Fruit fly (Drosophila melanogaster): ENCODE results near the gene Graf.

Gene Graf

dm6 chrX:15712409-15712808 is 48.1 kb downstream of the Graf start, which contains the start of gene HUWE1 (continued):
- TF ChIP-seq Atf6 (GFP tag; IDR thresholded peaks at IDR 0.05) (no peak), Hmr (GFP tag; optimal IDR thresholded peaks at IDR 0.05) (no peak), odd (GFP tag; optimal IDR thresholded peaks at IDR 0.05) (no peak), Mrtf (GFP tag; IDR thresholded peaks at IDR 0.05) (no peak), CG1529 (GFP tag; optimal IDR thresholded peaks at IDR 0.05) (no peak), pfk (GFP tag; optimal IDR thresholded peaks at IDR 0.05) (no peak), zfh2 (GFP tag; optimal IDR thresholded peaks at IDR 0.05) (peak; percentile 38), Doc2 (GFP tag; IDR thresholded peaks at IDR 0.05) (no peak), Fer1 (GFP tag; optimal IDR thresholded peaks at IDR 0.05) (no peak), Nf-YA (GFP tag; IDR thresholded peaks at IDR 0.05) (no peak), Oaz (GFP tag; IDR thresholded peaks at IDR 0.05) (no peak), Fer3 (tag; optimal IDR thresholded peaks at IDR 0.05) (no peak), wor (GFP tag; IDR thresholded peaks at IDR 0.05) (no peak), Dref (GFP tag; IDR thresholded peaks at IDR 0.05) (peak; percentile 82), Hsf (GFP tag; optimal IDR thresholded peaks at IDR 0.05) (no peak), Scr (GFP tag; IDR thresholded peaks at IDR 0.05; ENCODE audit: partially characterized antibody) (peak; percentile 83), vvl (GFP tag; IDR thresholded peaks at IDR 0.05) (0 out of 2 replicates have a peak, but pooled peaks have one; percentile 5), dmrt99B (tag; optimal IDR thresholded peaks at IDR 0.05) (no peak), da (GFP tag; optimal IDR thresholded peaks at IDR 0.05) (no peak), Oli (tag; optimal IDR thresholded peaks at IDR 0.05) (no peak), CG17359 (tag; optimal IDR thresholded peaks at IDR 0.05) (no peak), CG8089 (GFP tag; optimal IDR thresholded peaks at IDR 0.05) (no peak), CG11723 (GFP tag; optimal IDR thresholded peaks at IDR 0.05) (no peak), ATbp (GFP tag; optimal IDR thresholded peaks at IDR 0.05) (no peak), ttk (GFP tag; IDR thresholded peaks at IDR 0.05) (no peak), bowl (GFP tag; IDR thresholded peaks at IDR 0.05) (no peak), CG2202 (tag; optimal IDR thresholded peaks at IDR 0.05) (no peak), klu (GFP tag; IDR thresholded peaks at IDR 0.05) (no peak), CG2889 (GFP tag; IDR thresholded peaks at IDR 0.05) (no peak), HLHmδ (GFP tag; optimal IDR thresholded peaks at IDR 0.05) (no peak), CG3847 (GFP tag; IDR thresholded peaks at IDR 0.05) (peak; percentile 59), Stat92E (GFP tag; optimal IDR thresholded peaks at IDR 0.05) (peak in 1 of 3 experiments; percentile 1), CG2116 (GFP tag; optimal IDR thresholded peaks at IDR 0.05) (peak; percentile 85), CG7357 (GFP tag; IDR thresholded peaks at IDR 0.05) (no peak), Myb (GFP tag; optimal IDR thresholded peaks at IDR 0.05) (peak; percentile 61), CG9215 (GFP tag; IDR thresholded peaks at IDR 0.05) (no peak), Spps (tag; optimal IDR thresholded peaks at IDR 0.05) (no peak), CG8765 (GFP tag; IDR thresholded peaks at IDR 0.05) (no peak), CG13123 (GFP tag; optimal IDR thresholded peaks at IDR 0.05) (no peak), CG15514 (GFP tag; optimal IDR thresholded peaks at IDR 0.05) (peak; percentile 70), Optix (GFP tag; IDR thresholded peaks at IDR 0.05) (no peak), CG17568 (GFP tag; optimal IDR thresholded peaks at IDR 0.05) (no peak), NFAT (GFP tag; IDR thresholded peaks at IDR 0.05) (no peak), dan (GFP tag; IDR thresholded peaks at IDR 0.05) (no peak), ewg (GFP tag; optimal IDR thresholded peaks at IDR 0.05) (no peak), CG14860 (GFP tag; IDR thresholded peaks at IDR 0.05; ENCODE audit: partially characterized antibody) (peak; percentile 60), CG15479 (GFP tag; optimal IDR thresholded peaks at IDR 0.05) (no peak), CG10209 (GFP tag; optimal IDR thresholded peaks at IDR 0.05) (no peak), inv (GFP tag; IDR thresholded peaks at IDR 0.05; ENCODE audit: partially characterized antibody) (peak; percentile 72), CG14441 (GFP tag; IDR thresholded peaks at IDR 0.05) (no peak), CG43689 (GFP tag; IDR thresholded peaks at IDR 0.05) (no peak), tap (tag; optimal IDR thresholded peaks at IDR 0.05) (no peak)
